Worm (Caenorhabditis elegans) whole organism, L1 larva: ENCODE measurements around the gene fbxl-3.

ENCODE experiments used
- C34B4.2 ChIP-seq: sonication (generic microtip); optimal IDR thresholded peaks from 2 replicates; lab custom pipeline; 2017; ENCODE audit warnings: mild to moderate bottlenecking, missing genetic modification characterization, missing compliant biosample characterization
- F16B12.6 ChIP-seq: fragments of 150-350 bp; optimal IDR thresholded peaks from 2 replicates; lab custom pipeline; 2014; ENCODE audit warnings: missing biosample characterization, missing genetic modification characterization
- Y116A8C.19 ChIP-seq: sonication (generic microtip); optimal IDR thresholded peaks from 2 replicates; lab custom pipeline; 2016; ENCODE audit warnings: missing compliant biosample characterization, missing genetic modification characterization, borderline replicate concordance
- alr-1 ChIP-seq: fragments of 200-800 bp; sonication (Bioruptor generic); optimal IDR thresholded peaks from 2 replicates; lab custom pipeline; 2018; ENCODE audit warnings: borderline replicate concordance, mild to moderate bottlenecking, missing genetic modification characterization, missing compliant biosample characterization
- aly-2 ChIP-seq: fragments of 150-350 bp; optimal IDR thresholded peaks from 2 replicates; lab custom pipeline; 2014; ENCODE audit warnings: missing biosample characterization, missing genetic modification characterization
- ama-1 ChIP-seq: fragments of 150-350 bp; optimal IDR thresholded peaks from 2 replicates; lab custom pipeline; 2014
- ceh-8 ChIP-seq: fragments of 200-800 bp; sonication (Bioruptor generic); optimal IDR thresholded peaks from 2 replicates; lab custom pipeline; 2018; ENCODE audit warnings: mild to moderate bottlenecking, missing genetic modification characterization, moderate library complexity, missing compliant biosample characterization
- ceh-90 ChIP-seq: sonication (generic microtip); optimal IDR thresholded peaks from 2 replicates; lab custom pipeline; 2016; ENCODE audit warnings: missing genetic modification characterization, missing compliant biosample characterization
- ces-1 ChIP-seq: fragments of 150-350 bp; optimal IDR thresholded peaks from 2 replicates; lab custom pipeline; 2014; ENCODE audit warnings: missing biosample characterization, missing genetic modification reagents, missing genetic modification characterization
- dpl-1 ChIP-seq, 3 experiments: fragments of 150-350 bp in 2 of 3; sonication (generic microtip) in 1 of 3; optimal IDR thresholded peaks; 2 replicates each; lab custom pipeline; 2014 to 2017; ENCODE audit warnings: missing biosample characterization in 3 of 3, missing genetic modification characterization in 3 of 3, missing genetic modification reagents in 3 of 3
- dsc-1 ChIP-seq: sonication (generic microtip); optimal IDR thresholded peaks from 2 replicates; lab custom pipeline; 2016; ENCODE audit warnings: mild to moderate bottlenecking, missing genetic modification characterization, missing compliant biosample characterization
- efl-1 ChIP-seq, 4 experiments: fragments of 150-350 bp; optimal IDR thresholded peaks in 3 of 4; peaks in 1 of 4; 1 replicate in 1 of 4; 2 replicates in 3 of 4; lab custom pipeline; 2014; ENCODE audit warnings: missing biosample characterization in 2 of 4, missing genetic modification characterization in 2 of 4, missing genetic modification reagents in 2 of 4
- elt-2 ChIP-seq: sonication (generic microtip); optimal IDR thresholded peaks from 2 replicates; lab custom pipeline; 2016; ENCODE audit warnings: missing genetic modification characterization, mild to moderate bottlenecking, inconsistent platforms, missing compliant biosample characterization, missing genetic modification reagents
- elt-3 ChIP-seq, 6 experiments: fragments of 150-350 bp in 1 of 6; sonication (generic microtip); optimal IDR thresholded peaks; 2 replicates each; lab custom pipeline; 2017 to 2018; ENCODE audit warnings: missing biosample characterization in 6 of 6, missing genetic modification characterization in 6 of 6, inconsistent platforms in 1 of 6
- fos-1 ChIP-seq: fragments of 150-350 bp; optimal IDR thresholded peaks from 2 replicates; lab custom pipeline; 2014; ENCODE audit warnings: missing biosample characterization, missing genetic modification characterization
- hlh-17 ChIP-seq: fragments of 200-800 bp; sonication (Bioruptor generic); optimal IDR thresholded peaks from 2 replicates; lab custom pipeline; 2018; ENCODE audit warnings: missing genetic modification characterization, mild to moderate bottlenecking, missing compliant biosample characterization, moderate library complexity, borderline replicate concordance
- hpl-2 ChIP-seq: fragments of 150-350 bp; optimal IDR thresholded peaks from 2 replicates; lab custom pipeline; 2014; ENCODE audit warnings: missing biosample characterization, missing genetic modification reagents, missing genetic modification characterization
- irx-1 ChIP-seq: sonication (generic microtip); optimal IDR thresholded peaks from 2 replicates; lab custom pipeline; 2016; ENCODE audit warnings: missing genetic modification characterization, missing compliant biosample characterization
- isw-1 ChIP-seq: fragments of 200-800 bp; sonication (Bioruptor generic); IDR thresholded peaks from 2 replicates; pipeline ENCODE4 v1.3.6; 2022; ENCODE audit warnings: missing genetic modification characterization, missing compliant biosample characterization
- lin-15B ChIP-seq: fragments of 150-350 bp; sonication (generic microtip); optimal IDR thresholded peaks from 3 replicates; lab custom pipeline; 2014; ENCODE audit warnings: missing biosample characterization, missing genetic modification characterization
- lin-35 ChIP-seq, 2 experiments: fragments of 150-350 bp; optimal IDR thresholded peaks; 2 replicates each; lab custom pipeline; 2014; ENCODE audit warnings: missing biosample characterization in 2 of 2, missing genetic modification characterization in 2 of 2, missing genetic modification reagents in 2 of 2
- mab-9 ChIP-seq: fragments of 200-800 bp; sonication (Bioruptor generic); IDR thresholded peaks from 2 replicates; pipeline ENCODE4 v1.3.6; 2022; ENCODE audit warnings: missing genetic modification reagents, missing genetic modification characterization, missing compliant biosample characterization
- mdl-1 ChIP-seq, 2 experiments: fragments of 150-350 bp; optimal IDR thresholded peaks; 2 replicates each; lab custom pipeline; 2014 to 2017; ENCODE audit warnings: missing biosample characterization in 2 of 2, missing genetic modification characterization in 2 of 2, inconsistent platforms in 1 of 2
- nhr-19 ChIP-seq: fragments of 200-800 bp; sonication (Bioruptor generic); conservative IDR thresholded peaks from 2 replicates; pipeline ENCODE4 v1.3.6; 2022; ENCODE audit warnings: missing genetic modification characterization, missing compliant biosample characterization
- nhr-237 ChIP-seq: fragments of 150-350 bp; optimal IDR thresholded peaks from 2 replicates; lab custom pipeline; 2014; ENCODE audit warnings: missing biosample characterization, missing genetic modification characterization
- nhr-28 ChIP-seq: fragments of 150-350 bp; optimal IDR thresholded peaks from 2 replicates; lab custom pipeline; 2014; ENCODE audit warnings: missing biosample characterization, missing genetic modification characterization
- nhr-71 ChIP-seq: sonication (generic microtip); optimal IDR thresholded peaks from 2 replicates; lab custom pipeline; 2016; ENCODE audit warnings: mild to moderate bottlenecking, missing genetic modification characterization, moderate library complexity, missing compliant biosample characterization
- nhr-76 ChIP-seq: sonication (generic microtip); optimal IDR thresholded peaks from 2 replicates; lab custom pipeline; 2017; ENCODE audit warnings: missing biosample characterization, missing genetic modification characterization
- nhr-84 ChIP-seq: sonication (generic microtip); optimal IDR thresholded peaks from 2 replicates; lab custom pipeline; 2017; ENCODE audit warnings: missing biosample characterization, missing genetic modification characterization
- nhr-85 ChIP-seq: sonication (generic microtip); peaks from one replicate; lab custom pipeline; 2016; ENCODE audit warnings: missing genetic modification characterization, inconsistent platforms, missing compliant biosample characterization
- nhr-90 ChIP-seq: sonication (generic microtip); optimal IDR thresholded peaks from 2 replicates; lab custom pipeline; 2016; ENCODE audit warnings: mild to moderate bottlenecking, missing genetic modification characterization, missing compliant biosample characterization; ENCODE audit not compliant: poor library complexity
- pax-3 ChIP-seq: fragments of 200-800 bp; sonication (Bioruptor generic); optimal IDR thresholded peaks from 2 replicates; lab custom pipeline; 2018; ENCODE audit warnings: mild to moderate bottlenecking, missing genetic modification characterization, moderate library complexity, missing compliant biosample characterization
- pqm-1 ChIP-seq: sonication (generic microtip); optimal IDR thresholded peaks from 3 replicates; lab custom pipeline; 2017; ENCODE audit warnings: missing biosample characterization, missing genetic modification characterization
- rnt-1 ChIP-seq: sonication (generic microtip); optimal IDR thresholded peaks from 2 replicates; lab custom pipeline; 2016; ENCODE audit warnings: mild to moderate bottlenecking, missing genetic modification characterization, moderate library complexity, missing compliant biosample characterization
- skn-1 ChIP-seq: fragments of 150-350 bp; optimal IDR thresholded peaks from 2 replicates; lab custom pipeline; 2014; ENCODE audit warnings: missing biosample characterization, missing genetic modification characterization
- sptf-1 ChIP-seq: fragments of 150-350 bp; optimal IDR thresholded peaks from 2 replicates; lab custom pipeline; 2014; ENCODE audit warnings: missing biosample characterization, missing genetic modification characterization
- sup-37 ChIP-seq: fragments of 200-800 bp; sonication (Bioruptor generic); optimal IDR thresholded peaks from 2 replicates; lab custom pipeline; 2018; ENCODE audit warnings: mild to moderate bottlenecking, missing genetic modification characterization, missing compliant biosample characterization
- swsn-7 ChIP-seq: sonication (generic microtip); optimal IDR thresholded peaks from 2 replicates; lab custom pipeline; 2016; ENCODE audit warnings: missing genetic modification characterization, missing compliant biosample characterization
- unc-130 ChIP-seq: fragments of 150-350 bp; optimal IDR thresholded peaks from 2 replicates; lab custom pipeline; 2017; ENCODE audit warnings: missing biosample characterization, missing genetic modification characterization, inconsistent platforms
- unc-30 ChIP-seq: sonication (generic microtip); optimal IDR thresholded peaks from 2 replicates; lab custom pipeline; 2017; ENCODE audit warnings: missing biosample characterization, missing genetic modification characterization
- unc-62 ChIP-seq: fragments of 150-350 bp; optimal IDR thresholded peaks from 2 replicates; lab custom pipeline; 2014; ENCODE audit warnings: missing biosample characterization, missing genetic modification reagents, missing genetic modification characterization
- unc-86 ChIP-seq: sonication (generic microtip); optimal IDR thresholded peaks from 2 replicates; lab custom pipeline; 2016; ENCODE audit warnings: missing genetic modification characterization, missing compliant biosample characterization
- vab-15 ChIP-seq: sonication (generic microtip); optimal IDR thresholded peaks from 2 replicates; lab custom pipeline; 2017; ENCODE audit warnings: missing genotype, mild to moderate bottlenecking, missing genetic modification characterization, missing compliant biosample characterization
- xbp-1 ChIP-seq: sonication (generic microtip); optimal IDR thresholded peaks from 2 replicates; lab custom pipeline; 2016; ENCODE audit warnings: missing genetic modification characterization, missing compliant biosample characterization
- zag-1 ChIP-seq: fragments of 150-350 bp; optimal IDR thresholded peaks from 2 replicates; lab custom pipeline; 2014; ENCODE audit warnings: missing biosample characterization, missing genetic modification characterization
- zip-4 ChIP-seq: fragments of 200-800 bp; sonication (Bioruptor generic); optimal IDR thresholded peaks from 2 replicates; lab custom pipeline; 2018; ENCODE audit warnings: mild to moderate bottlenecking, missing genetic modification characterization, moderate library complexity, missing compliant biosample characterization
- ztf-4 ChIP-seq: fragments of 150-350 bp; optimal IDR thresholded peaks from 2 replicates; lab custom pipeline; 2014; ENCODE audit warnings: missing biosample characterization, missing genetic modification characterization

fbxl-3 gene

ce11 chrII:5393090-5393489 lies 5.6 kb downstream of the fbxl-3 start, which contains the start of gene brap-2:
Gene brap-2 (minus strand): TSS chrII:5393190.
- no peak for TF ChIP-seq sup-37 (GFP tag; lab: Kevin White, UChicago)
- no peak for TF ChIP-seq vab-15
- TF ChIP-seq C34B4.2 (tag; lab: Kevin White, UChicago) = no peak
- TF ChIP-seq unc-86 (tag; lab: Kevin White, UChicago) = no peak
- no peak for TF ChIP-seq xbp-1 (tag; lab: Kevin White, UChicago)
- TF ChIP-seq ceh-90 (tag; lab: Kevin White, UChicago) = no peak
- no peak for TF ChIP-seq elt-2 (tag; lab: Kevin White, UChicago)
- no peak for TF ChIP-seq pqm-1 (tag; lab: Kevin White, UChicago)
- no peak for TF ChIP-seq zag-1 (tag; lab: Kevin White, UChicago)
- TF ChIP-seq swsn-7 (tag; lab: Kevin White, UChicago) = no peak

ce11 chrII:5391447-5391846 lies 7.3 kb downstream of the fbxl-3 start:
- TF ChIP-seq efl-1 (optimal IDR thresholded peaks at IDR 0.05; lab: Kevin White, UChicago) = peak; percentile 28 to 45
- peak; percentile 46 to 89 for TF ChIP-seq efl-1 (GFP tag; optimal IDR thresholded peaks at IDR 0.05 in 1 of 2; lab: Kevin White, UChicago)
- no peak for TF ChIP-seq dsc-1 (tag; lab: Kevin White, UChicago)
- no peak for TF ChIP-seq ces-1
- no peak for TF ChIP-seq irx-1
- TF ChIP-seq dpl-1 (GFP tag; optimal IDR thresholded peaks at IDR 0.05; lab: Kevin White, UChicago) = peak in 2 of 3 experiments; percentile 13 to 48
- peak in 1 of 2 experiments; percentile 3 for TF ChIP-seq lin-35 (GFP tag; optimal IDR thresholded peaks at IDR 0.05; lab: Kevin White, UChicago)
- TF ChIP-seq hlh-17 (GFP tag; lab: Kevin White, UChicago) = no peak
- no peak for TF ChIP-seq pax-3
- TF ChIP-seq, all 84 proteins: peak for 3

DNA sequence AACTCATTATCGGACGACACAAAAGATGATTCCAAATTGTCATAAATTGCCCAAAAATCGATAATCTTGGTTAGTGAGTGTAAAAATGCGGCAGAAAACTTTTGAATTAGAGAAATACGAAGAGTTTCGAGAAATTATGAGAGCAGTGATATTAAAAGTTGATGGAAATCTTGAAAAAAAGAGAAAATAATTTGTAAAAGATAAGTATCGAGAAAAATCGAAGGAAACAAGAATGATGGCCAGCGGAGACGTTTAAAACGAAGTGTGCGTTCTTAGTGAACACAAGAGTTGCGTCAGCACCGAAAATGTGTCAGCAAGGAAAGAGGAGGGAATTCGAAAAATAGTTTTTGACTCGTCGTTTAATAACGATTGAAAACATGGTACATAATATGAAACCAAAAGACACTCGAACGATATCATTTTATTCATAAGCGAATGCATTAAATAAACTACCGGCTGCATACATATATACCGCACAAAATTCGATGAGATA lies 8.8 kb downstream of the fbxl-3 start, which contains the start of gene ndx-6:
TSS of gene ndx-6 (minus strand) at position 51 of the 493 bp plus-strand sequence.
- no peak for TF ChIP-seq alr-1 (tag; lab: Kevin White, UChicago)
- TF ChIP-seq fos-1 (tag; lab: Kevin White, UChicago) = peak; percentile 76
- peak; percentile 93 for TF ChIP-seq nhr-85 (tag; lab: Kevin White, UChicago)
- no peak for TF ChIP-seq ceh-8 (GFP tag; lab: Kevin White, UChicago)
- no peak for TF ChIP-seq vab-15
- TF ChIP-seq elt-3 (tag; optimal IDR thresholded peaks at IDR 0.05; lab: Kevin White, UChicago) = peak in 2 of 6 experiments; percentile 73 to 87
- TF ChIP-seq nhr-237 (tag; lab: Kevin White, UChicago) = no peak
- TF ChIP-seq mab-9 (GFP tag; lab: Robert Waterston, UW) = peak; percentile 39; the same call in 1 of the 2 replicates
- TF ChIP-seq sup-37 (GFP tag; lab: Kevin White, UChicago) = no peak
- no peak for TF ChIP-seq hlh-17 (GFP tag; lab: Kevin White, UChicago)
- TF ChIP-seq dsc-1 (tag; lab: Kevin White, UChicago) = peak; percentile 88
- TF ChIP-seq aly-2 (tag; lab: Kevin White, UChicago) = peak; percentile 82
- no peak for TF ChIP-seq unc-62 (GFP tag; lab: Kevin White, UChicago)
- peak; percentile 83 for TF ChIP-seq unc-130 (tag; lab: Kevin White, UChicago)
- peak; percentile 86 for TF ChIP-seq elt-2 (tag; lab: Kevin White, UChicago)
- TF ChIP-seq nhr-19 (GFP tag; lab: Robert Waterston, UW) = peak; percentile 87
- peak in 1 of 2 experiments; percentile 65 for TF ChIP-seq mdl-1 (tag; optimal IDR thresholded peaks at IDR 0.05; lab: Kevin White, UChicago)
- no peak for TF ChIP-seq sptf-1 (tag; lab: Kevin White, UChicago)
- TF ChIP-seq zip-4 (GFP tag; lab: Kevin White, UChicago) = peak; percentile 36
- peak; percentile 74 for TF ChIP-seq isw-1 (GFP tag; lab: Robert Waterston, UW)
- TF ChIP-seq unc-30 (tag; lab: Kevin White, UChicago) = no peak
- TF ChIP-seq ama-1 (lab: Kevin White, UChicago) = peak; percentile 75
- TF ChIP-seq nhr-71 (tag; lab: Kevin White, UChicago) = peak; percentile 90
- TF ChIP-seq skn-1 (tag; lab: Kevin White, UChicago) = peak; percentile 82
- TF ChIP-seq nhr-76 (tag; lab: Kevin White, UChicago) = no peak
- peak; percentile 76 for TF ChIP-seq ztf-4
- TF ChIP-seq unc-86 (tag; lab: Kevin White, UChicago) = peak; percentile 76
- TF ChIP-seq nhr-28 (tag; lab: Kevin White, UChicago) = no peak
- peak; percentile 88 for TF ChIP-seq nhr-90 (tag; lab: Kevin White, UChicago)
- no peak for TF ChIP-seq ces-1
- TF ChIP-seq Y116A8C.19 (tag; lab: Kevin White, UChicago) = no peak
- TF ChIP-seq rnt-1 (tag; lab: Kevin White, UChicago) = peak; percentile 93
- TF ChIP-seq nhr-84 (tag; lab: Kevin White, UChicago) = no peak
- TF ChIP-seq lin-15B = peak; percentile 59
- no peak for TF ChIP-seq hpl-2
- TF ChIP-seq F16B12.6 (tag; lab: Kevin White, UChicago) = peak; percentile 67
